Fruit fly (Drosophila melanogaster): ENCODE results near the gene CG1677.

CG1677 gene

DNA sequence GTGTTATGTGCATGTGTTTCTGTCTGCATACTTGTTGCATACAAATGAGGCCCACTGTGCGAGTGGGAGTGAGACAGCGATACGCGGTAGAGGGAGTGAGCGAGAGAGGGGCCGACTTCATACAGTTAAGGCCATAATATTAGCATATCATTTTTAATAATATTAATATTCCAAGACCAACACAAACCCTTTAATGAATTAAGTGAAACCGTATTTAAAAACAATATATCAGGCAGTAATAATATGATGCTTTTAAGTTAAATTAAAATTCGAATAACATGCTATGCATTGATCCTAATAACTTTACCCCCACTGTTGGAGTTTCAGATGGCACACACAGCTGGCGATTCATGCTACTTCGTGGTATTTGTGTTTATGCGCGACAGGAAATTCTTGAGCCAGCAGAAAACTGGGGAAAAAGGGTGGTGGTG lies 80.8 kb downstream of the CG1677 start (continued):
- TF ChIP-seq ara (GFP tag; IDR thresholded peaks at IDR 0.05) (peak; percentile 97), CG15601 (tag; optimal IDR thresholded peaks at IDR 0.05) (peak; percentile 97), CG8089 (GFP tag; optimal IDR thresholded peaks at IDR 0.05) (peak; percentile 64), pita (GFP tag; optimal IDR thresholded peaks at IDR 0.05) (no peak), Camta (GFP tag; optimal IDR thresholded peaks at IDR 0.05) (peak; percentile 74), bowl (GFP tag; IDR thresholded peaks at IDR 0.05) (peak; percentile 93), Lim3 (GFP tag; IDR thresholded peaks at IDR 0.05) (peak; percentile 80), row (GFP tag; IDR thresholded peaks at IDR 0.05) (peak; percentile 98), grn (GFP tag; optimal IDR thresholded peaks at IDR 0.05) (peak; percentile 76), ase (GFP tag; IDR thresholded peaks at IDR 0.05) (peak; percentile 95), CG16813 (GFP tag; IDR thresholded peaks at IDR 0.05; ENCODE audit: partially characterized antibody) (no peak), corto (GFP tag; optimal IDR thresholded peaks at IDR 0.05) (peak; percentile 85), Hey (tag; optimal IDR thresholded peaks at IDR 0.05) (peak; percentile 61), disco-r (GFP tag; optimal IDR thresholded peaks at IDR 0.05) (peak; percentile 70), vfl (GFP tag; optimal IDR thresholded peaks at IDR 0.05) (peak; percentile 74), CG6765 (GFP tag; optimal IDR thresholded peaks at IDR 0.05) (peak; percentile 80), CG17912 (GFP tag; optimal IDR thresholded peaks at IDR 0.05) (peak; percentile 65), TFAM (GFP tag; optimal IDR thresholded peaks at IDR 0.05) (peak; percentile 90), CG18262 (tag; optimal IDR thresholded peaks at IDR 0.05) (peak; percentile 99), CG1529 (GFP tag; optimal IDR thresholded peaks at IDR 0.05) (peak; percentile 95), CG8281 (tag; optimal IDR thresholded peaks at IDR 0.05) (peak; percentile 87), sc (optimal IDR thresholded peaks at IDR 0.05) (no peak), sc (GFP tag; optimal IDR thresholded peaks at IDR 0.05) (peak; percentile 95), CG6683 (GFP tag; optimal IDR thresholded peaks at IDR 0.05) (peak; percentile 91), CG30403 (GFP tag; optimal IDR thresholded peaks at IDR 0.05) (peak; percentile 96), crc (GFP tag; optimal IDR thresholded peaks at IDR 0.05) (peak; percentile 65), Ssrp (tag; optimal IDR thresholded peaks at IDR 0.05) (peak; percentile 97), CG1602 (GFP tag; optimal IDR thresholded peaks at IDR 0.05) (peak; percentile 95), CkIIα-i1 (GFP tag; IDR thresholded peaks at IDR 0.05) (peak; percentile 82), CG11504 (tag; optimal IDR thresholded peaks at IDR 0.05) (peak; percentile 97), gt (GFP tag; IDR thresholded peaks at IDR 0.05) (peak; percentile 79), unpg (GFP tag; optimal IDR thresholded peaks at IDR 0.05) (peak; percentile 98), CG14710 (tag; optimal IDR thresholded peaks at IDR 0.05) (peak; percentile 98), Kr (GFP tag; optimal IDR thresholded peaks at IDR 0.05) (peak; percentile 88), D19B (GFP tag; optimal IDR thresholded peaks at IDR 0.05) (peak; percentile 78), fru (optimal IDR thresholded peaks at IDR 0.05) (no peak), sob (GFP tag; IDR thresholded peaks at IDR 0.05) (peak; percentile 96), dmrt99B (tag; optimal IDR thresholded peaks at IDR 0.05) (peak; percentile 98), CG4617 (GFP tag; optimal IDR thresholded peaks at IDR 0.05; ENCODE audit: borderline replicate concordance) (peak; percentile 83), CG13424 (tag; optimal IDR thresholded peaks at IDR 0.05) (peak; percentile 97), NK7.1 (GFP tag; optimal IDR thresholded peaks at IDR 0.05) (peak; percentile 66), CG9932 (GFP tag; IDR thresholded peaks at IDR 0.05) (peak; percentile 82), CG3407 (GFP tag; optimal IDR thresholded peaks at IDR 0.05) (peak; percentile 94), CG7839 (tag; optimal IDR thresholded peaks at IDR 0.05) (peak; percentile 98), CG14441 (GFP tag; IDR thresholded peaks at IDR 0.05) (peak; percentile 92), twi (tag; optimal IDR thresholded peaks at IDR 0.05) (peak; percentile 96), CG1647 (GFP tag; optimal IDR thresholded peaks at IDR 0.05) (peak; percentile 66), CG7786 (GFP tag; optimal IDR thresholded peaks at IDR 0.05) (peak; percentile 68), Dad (GFP tag; optimal IDR thresholded peaks at IDR 0.05) (peak; percentile 77), stc (GFP tag; IDR thresholded peaks at IDR 0.05) (peak; percentile 95), da (GFP tag; optimal IDR thresholded peaks at IDR 0.05) (peak; percentile 81), CG18476 (GFP tag; optimal IDR thresholded peaks at IDR 0.05) (peak; percentile 92)

Measured in whole organism, embryonic.